Worm (Caenorhabditis elegans) whole organism, mixed stage, embryonic: Measurements from ENCODE around the gene unc-70.
A peak's percentile ranks its signal among the peaks of the same experiment; 100 is the strongest.

Experiments
- M03D4.4 ChIP-seq: sonication (generic microtip); optimal IDR thresholded peaks from 2 replicates; lab custom pipeline; 2017; ENCODE audit warnings: mild to moderate bottlenecking, missing genetic modification characterization, missing compliant biosample characterization
- bed-3 ChIP-seq: fragments of 200-800 bp; sonication (Bioruptor generic); optimal IDR thresholded peaks from 3 replicates; lab custom pipeline; 2018; ENCODE audit warnings: mild to moderate bottlenecking, missing genetic modification characterization, moderate library complexity, missing compliant biosample characterization
- blmp-1 ChIP-seq: fragments of 150-350 bp; optimal IDR thresholded peaks from 2 replicates; lab custom pipeline; 2014; ENCODE audit warnings: missing biosample characterization, missing genetic modification characterization
- ceh-39 ChIP-seq: fragments of 150-350 bp; optimal IDR thresholded peaks from 2 replicates; lab custom pipeline; 2014; ENCODE audit warnings: missing biosample characterization, missing genetic modification characterization
- ceh-43 ChIP-seq: fragments of 200-800 bp; sonication (Bioruptor generic); optimal IDR thresholded peaks from 2 replicates; lab custom pipeline; 2018; ENCODE audit warnings: mild to moderate bottlenecking, missing genetic modification characterization, moderate library complexity, missing compliant biosample characterization
- ceh-83 ChIP-seq: fragments of 200-800 bp; sonication (Bioruptor generic); optimal IDR thresholded peaks from 2 replicates; lab custom pipeline; 2018; ENCODE audit warnings: mild to moderate bottlenecking, missing genetic modification characterization, missing compliant biosample characterization
- ces-1 ChIP-seq: fragments of 150-350 bp; optimal IDR thresholded peaks from 2 replicates; lab custom pipeline; 2014; ENCODE audit warnings: missing biosample characterization, missing genetic modification reagents, missing genetic modification characterization
- cnd-1 ChIP-seq: fragments of 200-800 bp; sonication (Bioruptor generic); optimal IDR thresholded peaks from 2 replicates; lab custom pipeline; 2018; ENCODE audit warnings: mild to moderate bottlenecking, missing genetic modification characterization, missing compliant biosample characterization
- drap-1 ChIP-seq: fragments of 200-800 bp; sonication (Bioruptor generic); optimal IDR thresholded peaks from 3 replicates; lab custom pipeline; 2018; ENCODE audit warnings: mild to moderate bottlenecking, missing genetic modification characterization, missing compliant biosample characterization
- elt-1 ChIP-seq: sonication (generic microtip); optimal IDR thresholded peaks from 2 replicates; lab custom pipeline; 2017; ENCODE audit warnings: missing genetic modification characterization, mild to moderate bottlenecking, missing compliant biosample characterization, antibody characterized with exemption, moderate library complexity, borderline replicate concordance; ENCODE audit not compliant: insufficient read depth
- elt-3 ChIP-seq: fragments of 150-350 bp; optimal IDR thresholded peaks from 2 replicates; lab custom pipeline; 2014; ENCODE audit warnings: missing biosample characterization, missing genetic modification characterization
- flh-1 ChIP-seq: fragments of 200-800 bp; sonication (Bioruptor generic); optimal IDR thresholded peaks from 2 replicates; lab custom pipeline; 2018; ENCODE audit warnings: mild to moderate bottlenecking, missing genetic modification characterization, moderate library complexity, missing compliant biosample characterization
- ham-2 ChIP-seq: fragments of 200-800 bp; sonication (Bioruptor generic); optimal IDR thresholded peaks from 2 replicates; lab custom pipeline; 2018; ENCODE audit warnings: mild to moderate bottlenecking, missing genetic modification characterization, missing compliant biosample characterization
- hlh-1 ChIP-seq: fragments of 150-350 bp; optimal IDR thresholded peaks from 2 replicates; lab custom pipeline; 2014; ENCODE audit warnings: missing biosample characterization, missing genetic modification reagents, missing genetic modification characterization
- lin-13 ChIP-seq: fragments of 150-350 bp; optimal IDR thresholded peaks from 2 replicates; lab custom pipeline; 2014; ENCODE audit warnings: missing biosample characterization, missing genetic modification characterization
- lin-32 ChIP-seq: fragments of 200-800 bp; sonication (Bioruptor generic); optimal IDR thresholded peaks from 2 replicates; lab custom pipeline; 2018; ENCODE audit warnings: mild to moderate bottlenecking, missing genetic modification characterization, missing compliant biosample characterization
- lsy-2 ChIP-seq: fragments of 150-350 bp; optimal IDR thresholded peaks from 2 replicates; lab custom pipeline; 2014; ENCODE audit warnings: missing biosample characterization, missing genetic modification characterization
- mab-5 ChIP-seq: fragments of 150-350 bp; optimal IDR thresholded peaks from 2 replicates; lab custom pipeline; 2014; ENCODE audit warnings: missing biosample characterization, missing genetic modification characterization
- mep-1 ChIP-seq: fragments of 150-350 bp; optimal IDR thresholded peaks from 2 replicates; lab custom pipeline; 2017; ENCODE audit warnings: missing biosample characterization, missing genetic modification reagents, missing genetic modification characterization, inconsistent platforms
- mls-2 ChIP-seq: sonication (generic microtip); optimal IDR thresholded peaks from 2 replicates; lab custom pipeline; 2016; ENCODE audit warnings: mild to moderate bottlenecking, missing genetic modification characterization, moderate library complexity, missing compliant biosample characterization
- nhr-12 ChIP-seq: fragments of 150-350 bp; optimal IDR thresholded peaks from 2 replicates; lab custom pipeline; 2014; ENCODE audit warnings: missing biosample characterization, missing genetic modification characterization
- nhr-2 ChIP-seq: fragments of 150-350 bp; optimal IDR thresholded peaks from 2 replicates; lab custom pipeline; 2014; ENCODE audit warnings: missing biosample characterization, missing genetic modification characterization
- nhr-237 ChIP-seq: fragments of 150-350 bp; optimal IDR thresholded peaks from 2 replicates; lab custom pipeline; 2014; ENCODE audit warnings: missing biosample characterization, missing genetic modification characterization
- nhr-28 ChIP-seq: fragments of 150-350 bp; optimal IDR thresholded peaks from 2 replicates; lab custom pipeline; 2014; ENCODE audit warnings: missing biosample characterization, missing genetic modification characterization
- nhr-76 ChIP-seq: sonication (generic microtip); optimal IDR thresholded peaks from 2 replicates; lab custom pipeline; 2017; ENCODE audit warnings: missing biosample characterization, missing genetic modification characterization
- pha-4 ChIP-seq: fragments of 150-350 bp; optimal IDR thresholded peaks from 2 replicates; lab custom pipeline; 2018; ENCODE audit warnings: missing biosample characterization, missing genetic modification reagents, missing genetic modification characterization
- sem-2 ChIP-seq: fragments of 200-800 bp; sonication (Bioruptor generic); optimal IDR thresholded peaks from 2 replicates; lab custom pipeline; 2018; ENCODE audit warnings: mild to moderate bottlenecking, missing genetic modification characterization, missing compliant biosample characterization
- snpc-4 ChIP-seq: fragments of 150-350 bp; optimal IDR thresholded peaks from 2 replicates; lab custom pipeline; 2014; ENCODE audit warnings: missing biosample characterization, missing genetic modification characterization
- sptf-1 ChIP-seq: sonication (generic microtip); optimal IDR thresholded peaks from 2 replicates; lab custom pipeline; 2017; ENCODE audit warnings: mild to moderate bottlenecking, missing genetic modification characterization, moderate library complexity, missing compliant biosample characterization
- tbx-8 ChIP-seq: fragments of 200-800 bp; sonication (Bioruptor generic); optimal IDR thresholded peaks from 2 replicates; lab custom pipeline; 2018; ENCODE audit warnings: mild to moderate bottlenecking, missing genetic modification characterization, moderate library complexity, missing compliant biosample characterization
- unc-120 ChIP-seq: sonication (generic microtip); optimal IDR thresholded peaks from 2 replicates; lab custom pipeline; 2017; ENCODE audit warnings: missing genetic modification characterization, missing compliant biosample characterization; ENCODE audit not compliant: poor library complexity, severe bottlenecking
- unc-62 ChIP-seq: fragments of 150-350 bp; optimal IDR thresholded peaks from 2 replicates; lab custom pipeline; 2014; ENCODE audit warnings: missing biosample characterization, missing genetic modification reagents, missing genetic modification characterization
- zip-8 ChIP-seq: fragments of 150-350 bp; optimal IDR thresholded peaks from 2 replicates; lab custom pipeline; 2014; ENCODE audit warnings: missing biosample characterization, missing genetic modification characterization
- ztf-11 ChIP-seq: fragments of 150-350 bp; optimal IDR thresholded peaks from 2 replicates; lab custom pipeline; 2014; ENCODE audit warnings: missing biosample characterization, missing genetic modification characterization

unc-70 gene

ce11 chrV:6875795-6876194, 5.3 kb upstream of the unc-70 start:
- TF ChIP-seq nhr-237 (tag; lab: Kevin White, UChicago) (no peak), lin-32 (no peak), nhr-2 (tag; lab: Kevin White, UChicago) (no peak), mab-5 (tag; lab: Kevin White, UChicago) (no peak), nhr-76 (tag; lab: Kevin White, UChicago) (no peak), drap-1 (GFP tag; lab: Kevin White, UChicago) (no peak), flh-1 (GFP tag; lab: Kevin White, UChicago) (no peak), snpc-4 (tag; lab: Kevin White, UChicago) (no peak), ztf-11 (tag; lab: Kevin White, UChicago) (no peak)

ce11 chrV:6876763-6877515, 4.2 kb upstream of the unc-70 start:
- TF ChIP-seq ham-2 (GFP tag; lab: Kevin White, UChicago) = peak; percentile 59
- no peak for TF ChIP-seq lin-13 (tag; lab: Kevin White, UChicago)
- peak; percentile 16 for TF ChIP-seq ces-1 (GFP tag; lab: Kevin White, UChicago)
- TF ChIP-seq hlh-1 (tag; lab: Kevin White, UChicago) = no peak
- peak; percentile 75 for TF ChIP-seq elt-1 (tag; lab: Kevin White, UChicago)
- no peak for TF ChIP-seq nhr-237 (tag; lab: Kevin White, UChicago)
- no peak for TF ChIP-seq ceh-39 (tag; lab: Kevin White, UChicago)
- TF ChIP-seq drap-1 (GFP tag; lab: Kevin White, UChicago) = no peak
- TF ChIP-seq nhr-76 (tag; lab: Kevin White, UChicago) = no peak
- no peak for TF ChIP-seq zip-8 (tag; lab: Kevin White, UChicago)
- TF ChIP-seq nhr-28 = no peak
- no peak for TF ChIP-seq unc-62 (GFP tag; lab: Kevin White, UChicago)
- TF ChIP-seq tbx-8 (GFP tag; lab: Kevin White, UChicago) = no peak
- no peak for TF ChIP-seq ceh-83 (GFP tag; lab: Kevin White, UChicago)
- TF ChIP-seq pha-4 (tag; lab: Kevin White, UChicago) = peak; percentile 0
- no peak for TF ChIP-seq flh-1 (GFP tag; lab: Kevin White, UChicago)
- TF ChIP-seq sptf-1 (tag; lab: Kevin White, UChicago) = no peak
- no peak for TF ChIP-seq M03D4.4 (tag; lab: Kevin White, UChicago)
- no peak for TF ChIP-seq bed-3
- TF ChIP-seq snpc-4 (tag; lab: Kevin White, UChicago) = no peak
- no peak for TF ChIP-seq ztf-11 (tag; lab: Kevin White, UChicago)
- TF ChIP-seq ceh-43 = no peak
- TF ChIP-seq mls-2 (tag; lab: Kevin White, UChicago) = no peak
- TF ChIP-seq sem-2 = no peak
- no peak for TF ChIP-seq blmp-1 (tag; lab: Kevin White, UChicago)
- TF ChIP-seq, all 35 proteins: peak for 4

- TF ChIP-seq zip-8 (tag; lab: Kevin White, UChicago) (no peak), unc-120 (tag; lab: Kevin White, UChicago) (no peak), ztf-11 (tag; lab: Kevin White, UChicago) (no peak), ham-2 (GFP tag; lab: Kevin White, UChicago) (no peak), lin-32 (no peak), ceh-83 (GFP tag; lab: Kevin White, UChicago) (no peak), M03D4.4 (tag; lab: Kevin White, UChicago) (no peak), elt-1 (tag; lab: Kevin White, UChicago) (no peak), sem-2 (no peak), elt-3 (tag; lab: Kevin White, UChicago) (no peak), mab-5 (tag; lab: Kevin White, UChicago) (no peak), ceh-43 (no peak)
Measured at ce11 chrV:6878559-6878958, 2.6 kb upstream of the unc-70 start.

ce11 chrV:6879490-6879889, 1.6 kb upstream of the unc-70 start:
- TF ChIP-seq drap-1 (GFP tag; lab: Kevin White, UChicago) (peak; percentile 76), elt-1 (tag; lab: Kevin White, UChicago) (no peak), ces-1 (GFP tag; lab: Kevin White, UChicago) (peak; percentile 52), lin-13 (tag; lab: Kevin White, UChicago) (peak; percentile 20), tbx-8 (GFP tag; lab: Kevin White, UChicago) (no peak), ztf-11 (tag; lab: Kevin White, UChicago) (peak; percentile 15), snpc-4 (tag; lab: Kevin White, UChicago) (no peak), ceh-39 (tag; lab: Kevin White, UChicago) (peak; percentile 34), lin-32 (peak; percentile 22), unc-120 (tag; lab: Kevin White, UChicago) (peak; percentile 90), nhr-237 (tag; lab: Kevin White, UChicago) (peak; percentile 43), ceh-43 (peak; percentile 33), ham-2 (GFP tag; lab: Kevin White, UChicago) (peak; percentile 80), cnd-1 (tag; lab: Kevin White, UChicago) (peak; percentile 70), nhr-76 (tag; lab: Kevin White, UChicago) (no peak), bed-3 (no peak), flh-1 (GFP tag; lab: Kevin White, UChicago) (no peak), M03D4.4 (tag; lab: Kevin White, UChicago) (peak; percentile 33), lsy-2 (tag; lab: Kevin White, UChicago) (peak; percentile 55), elt-3 (tag; lab: Kevin White, UChicago) (no peak), blmp-1 (tag; lab: Kevin White, UChicago) (no peak), hlh-1 (tag; lab: Kevin White, UChicago) (peak; percentile 61), nhr-2 (tag; lab: Kevin White, UChicago) (peak; percentile 78), mep-1 (tag; lab: Kevin White, UChicago) (peak; percentile 62), mls-2 (tag; lab: Kevin White, UChicago) (peak; percentile 86), mab-5 (tag; lab: Kevin White, UChicago) (no peak), ceh-83 (GFP tag; lab: Kevin White, UChicago) (peak; percentile 53), pha-4 (tag; lab: Kevin White, UChicago) (peak; percentile 69), sem-2 (no peak), nhr-12 (tag; lab: Kevin White, UChicago) (no peak), nhr-28 (no peak), unc-62 (GFP tag; lab: Kevin White, UChicago) (peak; percentile 80), zip-8 (tag; lab: Kevin White, UChicago) (no peak), sptf-1 (tag; lab: Kevin White, UChicago) (peak; percentile 69)
